Worm (Caenorhabditis elegans): ENCODE data around the gene lys-8.

lys-8 gene

ce11 chrII:5605538-5605945, 19.6 kb downstream of the lys-8 start (continued):
- TF ChIP-seq pqm-1 (tag; optimal IDR thresholded peaks at IDR 0.05) = no peak
- TF ChIP-seq sox-4 (tag; optimal IDR thresholded peaks at IDR 0.05) = no peak
- TF ChIP-seq nhr-20 (tag; optimal IDR thresholded peaks at IDR 0.05) = peak; percentile 93
- TF ChIP-seq isw-1 (GFP tag; IDR thresholded peaks at IDR 0.05) = no peak
- TF ChIP-seq ets-5 (GFP tag; IDR thresholded peaks at IDR 0.05) = no peak
- TF ChIP-seq F16B12.6 (tag; optimal IDR thresholded peaks at IDR 0.05) = no peak
- TF ChIP-seq xbp-1 (tag; optimal IDR thresholded peaks at IDR 0.05) = peak; percentile 13
- no peak for TF ChIP-seq ceh-63 (GFP tag; optimal IDR thresholded peaks at IDR 0.05)
- TF ChIP-seq egl-27 (tag; optimal IDR thresholded peaks at IDR 0.05) = peak in 1 of 2 experiments; percentile 66
- no peak for TF ChIP-seq rnt-1 (tag; optimal IDR thresholded peaks at IDR 0.05)
- peak; percentile 87 for TF ChIP-seq nhr-71 (tag; optimal IDR thresholded peaks at IDR 0.05)
- TF ChIP-seq ces-1 (GFP tag; optimal IDR thresholded peaks at IDR 0.05) = no peak
- peak; percentile 55 for TF ChIP-seq nhr-47 (tag; optimal IDR thresholded peaks at IDR 0.05)
- no peak for TF ChIP-seq ama-1 (optimal IDR thresholded peaks at IDR 0.05)
- no peak for TF ChIP-seq dsc-1 (tag; optimal IDR thresholded peaks at IDR 0.05)
- peak; percentile 89 for TF ChIP-seq snu-23 (GFP tag; optimal IDR thresholded peaks at IDR 0.05)
- TF ChIP-seq hlh-4 (tag; optimal IDR thresholded peaks at IDR 0.05) = no peak
- TF ChIP-seq elt-2 (tag; optimal IDR thresholded peaks at IDR 0.05) = peak; percentile 88
- no peak for TF ChIP-seq sptf-1 (tag; optimal IDR thresholded peaks at IDR 0.05)
- TF ChIP-seq nhr-11 (tag; optimal IDR thresholded peaks at IDR 0.05) = no peak
- peak; percentile 72 for TF ChIP-seq nhr-90 (tag; optimal IDR thresholded peaks at IDR 0.05; ENCODE audit: poor library complexity)
- TF ChIP-seq nhr-76 (tag; optimal IDR thresholded peaks at IDR 0.05) = no peak
- no peak for TF ChIP-seq mab-9 (GFP tag; IDR thresholded peaks at IDR 0.05)
- TF ChIP-seq Y116A8C.19 (tag; optimal IDR thresholded peaks at IDR 0.05; ENCODE audit: borderline replicate concordance) = no peak
- TF ChIP-seq lin-35 (GFP tag; optimal IDR thresholded peaks at IDR 0.05) = peak in 1 of 2 experiments; percentile 66
- no peak for TF ChIP-seq fkh-10 (GFP tag; optimal IDR thresholded peaks at IDR 0.05)
- TF ChIP-seq mep-1 (tag; optimal IDR thresholded peaks at IDR 0.05) = peak; percentile 29
- no peak for TF ChIP-seq sup-37 (GFP tag; optimal IDR thresholded peaks at IDR 0.05)
- TF ChIP-seq blmp-1 (tag; optimal IDR thresholded peaks at IDR 0.05) = peak; percentile 93
- TF ChIP-seq ceh-90 (tag; optimal IDR thresholded peaks at IDR 0.05) = no peak
- no peak for TF ChIP-seq pax-3 (tag; optimal IDR thresholded peaks at IDR 0.05)
- peak; percentile 3 for TF ChIP-seq snpc-4 (tag; optimal IDR thresholded peaks at IDR 0.05)
- no peak for TF ChIP-seq aha-1 (tag; optimal IDR thresholded peaks at IDR 0.05)
- no peak for TF ChIP-seq unc-98 (GFP tag; IDR thresholded peaks at IDR 0.05)
- no peak for TF ChIP-seq hpl-2 (GFP tag; optimal IDR thresholded peaks at IDR 0.05)
- no peak for TF ChIP-seq unc-130 (tag; optimal IDR thresholded peaks at IDR 0.05)
- no peak for TF ChIP-seq fos-1 (tag; optimal IDR thresholded peaks at IDR 0.05)
- no peak for TF ChIP-seq efl-3 (GFP tag; optimal IDR thresholded peaks at IDR 0.05)
- no peak for TF ChIP-seq egl-13 (tag; optimal IDR thresholded peaks at IDR 0.05)
- peak in 2 of 3 experiments; percentile 5 to 30 for TF ChIP-seq dpl-1 (GFP tag; optimal IDR thresholded peaks at IDR 0.05)
- TF ChIP-seq jun-1 (tag; optimal IDR thresholded peaks at IDR 0.05) = peak; percentile 35
- no peak for TF ChIP-seq lin-15B (tag; optimal IDR thresholded peaks at IDR 0.05)
- TF ChIP-seq unc-30 (tag; optimal IDR thresholded peaks at IDR 0.05) = no peak
- no peak for TF ChIP-seq mef-2 (tag; optimal IDR thresholded peaks at IDR 0.05)
- peak in 1 of 2 experiments; percentile 20 for TF ChIP-seq mdl-1 (tag; optimal IDR thresholded peaks at IDR 0.05)
- no peak for TF ChIP-seq ceh-88 (GFP tag; IDR thresholded peaks at IDR 0.05)
- TF ChIP-seq efl-1 (optimal IDR thresholded peaks at IDR 0.05) = peak; percentile 11 to 38
- TF ChIP-seq efl-1 (GFP tag; optimal IDR thresholded peaks at IDR 0.05 in 1 of 2) = no peak
- no peak for TF ChIP-seq ceh-8 (GFP tag; optimal IDR thresholded peaks at IDR 0.05)
- TF ChIP-seq skn-1 (tag; optimal IDR thresholded peaks at IDR 0.05) = no peak
- TF ChIP-seq elt-3 (tag; optimal IDR thresholded peaks at IDR 0.05) = peak; percentile 76 to 99 (median 89)
- TF ChIP-seq zag-1 (tag; optimal IDR thresholded peaks at IDR 0.05) = no peak
- TF ChIP-seq nhr-12 (tag; optimal IDR thresholded peaks at IDR 0.05) = no peak
- no peak for TF ChIP-seq tlp-1 (tag; optimal IDR thresholded peaks at IDR 0.05)
- peak; percentile 56 for TF ChIP-seq irx-1 (tag; optimal IDR thresholded peaks at IDR 0.05)
